Worm (Caenorhabditis elegans) whole organism, late embryonic: ENCODE measurements around the gene F09C12.8.

Source experiments
- C08G9.2 ChIP-seq: sonication (generic microtip); optimal IDR thresholded peaks from 2 replicates; lab custom pipeline; 2016; ENCODE audit warnings: mild to moderate bottlenecking, missing genetic modification characterization, moderate library complexity, missing compliant biosample characterization
- C38D4.7 ChIP-seq: fragments of 200-800 bp; sonication (Bioruptor generic); optimal IDR thresholded peaks from 2 replicates; lab custom pipeline; 2018; ENCODE audit warnings: mild to moderate bottlenecking, missing genetic modification characterization, moderate library complexity, missing compliant biosample characterization
- F13H6.1 ChIP-seq: sonication (generic microtip); optimal IDR thresholded peaks from 2 replicates; lab custom pipeline; 2016; ENCODE audit warnings: missing genetic modification characterization, missing compliant biosample characterization
- T23F11.4 ChIP-seq: fragments of 200-800 bp; sonication (Bioruptor generic); optimal IDR thresholded peaks from 2 replicates; lab custom pipeline; 2018; ENCODE audit warnings: mild to moderate bottlenecking, missing genetic modification characterization, missing compliant biosample characterization
- Y22D7AL.16 ChIP-seq: sonication (generic microtip); optimal IDR thresholded peaks from 2 replicates; lab custom pipeline; 2016; ENCODE audit warnings: missing genetic modification characterization, missing compliant biosample characterization
- ahr-1 ChIP-seq: sonication (generic microtip); optimal IDR thresholded peaks from 2 replicates; lab custom pipeline; 2016; ENCODE audit warnings: missing genetic modification characterization, missing compliant biosample characterization
- ama-1 ChIP-seq: fragments of 150-350 bp; optimal IDR thresholded peaks from 2 replicates; lab custom pipeline; 2014
- ceh-19 ChIP-seq: fragments of 200-800 bp; sonication (Bioruptor generic); optimal IDR thresholded peaks from 2 replicates; lab custom pipeline; 2018; ENCODE audit warnings: mild to moderate bottlenecking, missing genetic modification characterization, missing compliant biosample characterization
- ceh-2 ChIP-seq: sonication (generic microtip); optimal IDR thresholded peaks from 2 replicates; lab custom pipeline; 2016; ENCODE audit warnings: missing genotype, missing genetic modification characterization, missing compliant biosample characterization
- ceh-22 ChIP-seq: sonication (generic microtip); optimal IDR thresholded peaks from 2 replicates; lab custom pipeline; 2017; ENCODE audit warnings: missing biosample characterization, missing genetic modification characterization
- ceh-24 ChIP-seq: sonication (generic microtip); optimal IDR thresholded peaks from 2 replicates; lab custom pipeline; 2016; ENCODE audit warnings: mild to moderate bottlenecking, missing genetic modification characterization, missing compliant biosample characterization
- ceh-30 ChIP-seq: fragments of 150-350 bp; optimal IDR thresholded peaks from 2 replicates; lab custom pipeline; 2014; ENCODE audit warnings: missing biosample characterization, missing genetic modification characterization
- ceh-31 ChIP-seq: sonication (generic microtip); optimal IDR thresholded peaks from 2 replicates; lab custom pipeline; 2016; ENCODE audit warnings: missing genetic modification characterization, missing compliant biosample characterization
- ceh-45 ChIP-seq: fragments of 200-800 bp; sonication (Bioruptor generic); IDR thresholded peaks from 2 replicates; pipeline ENCODE4 v1.3.6; 2022; ENCODE audit warnings: missing genetic modification reagents, missing genetic modification characterization, missing compliant biosample characterization
- ceh-6 ChIP-seq: fragments of 200-800 bp; sonication (Bioruptor generic); optimal IDR thresholded peaks from 2 replicates; lab custom pipeline; 2018; ENCODE audit warnings: mild to moderate bottlenecking, missing genetic modification characterization, missing compliant biosample characterization
- ceh-9 ChIP-seq: sonication (generic microtip); optimal IDR thresholded peaks from 2 replicates; lab custom pipeline; 2016; ENCODE audit warnings: mild to moderate bottlenecking, missing genetic modification characterization, inconsistent platforms, missing compliant biosample characterization
- che-1 ChIP-seq: sonication (generic microtip); optimal IDR thresholded peaks from 2 replicates; lab custom pipeline; 2016; ENCODE audit warnings: mild to moderate bottlenecking, missing genetic modification characterization, missing compliant biosample characterization
- dve-1 ChIP-seq: sonication (generic microtip); optimal IDR thresholded peaks from 2 replicates; lab custom pipeline; 2017; ENCODE audit warnings: antibody characterized with exemption, mild to moderate bottlenecking, missing genetic modification characterization, missing compliant biosample characterization
- fax-1 ChIP-seq: sonication (generic microtip); optimal IDR thresholded peaks from 2 replicates; lab custom pipeline; 2016; ENCODE audit warnings: missing genotype, missing genetic modification characterization, missing compliant biosample characterization
- fkh-10 ChIP-seq: fragments of 150-350 bp; optimal IDR thresholded peaks from 2 replicates; lab custom pipeline; 2014; ENCODE audit warnings: missing biosample characterization, missing genetic modification reagents, missing genetic modification characterization
- fkh-6 ChIP-seq: sonication (generic microtip); optimal IDR thresholded peaks from 2 replicates; lab custom pipeline; 2016; ENCODE audit warnings: missing genetic modification characterization, missing compliant biosample characterization
- gmeb-2 ChIP-seq: sonication (generic microtip); optimal IDR thresholded peaks from 2 replicates; lab custom pipeline; 2016; ENCODE audit warnings: missing genetic modification characterization, inconsistent platforms, missing compliant biosample characterization
- hlh-13 ChIP-seq: fragments of 200-800 bp; sonication (Bioruptor generic); optimal IDR thresholded peaks from 2 replicates; lab custom pipeline; 2018; ENCODE audit warnings: mild to moderate bottlenecking, missing genetic modification characterization, missing compliant biosample characterization
- hlh-8 ChIP-seq: sonication (generic microtip); optimal IDR thresholded peaks from 2 replicates; lab custom pipeline; 2016; ENCODE audit warnings: missing genotype, missing genetic modification characterization, missing compliant biosample characterization
- lim-6 ChIP-seq: sonication (generic microtip); optimal IDR thresholded peaks from 2 replicates; lab custom pipeline; 2016; ENCODE audit warnings: missing genetic modification characterization, missing compliant biosample characterization
- madf-2 ChIP-seq: sonication (generic microtip); optimal IDR thresholded peaks from 2 replicates; lab custom pipeline; 2017; ENCODE audit warnings: missing genetic modification characterization, missing compliant biosample characterization
- mec-3 ChIP-seq: sonication (generic microtip); optimal IDR thresholded peaks from 2 replicates; lab custom pipeline; 2016; ENCODE audit warnings: borderline replicate concordance, missing genetic modification characterization, missing compliant biosample characterization
- nfya-1 ChIP-seq: sonication (generic microtip); optimal IDR thresholded peaks from 2 replicates; lab custom pipeline; 2017; ENCODE audit warnings: missing genetic modification characterization, mild to moderate bottlenecking, missing compliant biosample characterization, antibody characterized with exemption, moderate library complexity
- npax-4 ChIP-seq: sonication (generic microtip); optimal IDR thresholded peaks from 2 replicates; lab custom pipeline; 2016; ENCODE audit warnings: missing genetic modification characterization, missing compliant biosample characterization
- odd-2 ChIP-seq: sonication (generic microtip); optimal IDR thresholded peaks from 2 replicates; lab custom pipeline; 2017; ENCODE audit warnings: antibody characterized with exemption, mild to moderate bottlenecking, missing genetic modification characterization, missing compliant biosample characterization
- pat-9 ChIP-seq: fragments of 200-800 bp; sonication (Bioruptor generic); optimal IDR thresholded peaks from 2 replicates; lab custom pipeline; 2018; ENCODE audit warnings: mild to moderate bottlenecking, missing genetic modification characterization, moderate library complexity, missing compliant biosample characterization
- pax-1 ChIP-seq: fragments of 150-350 bp; optimal IDR thresholded peaks from 2 replicates; lab custom pipeline; 2014; ENCODE audit warnings: missing biosample characterization, missing genetic modification characterization
- pqm-1 ChIP-seq: sonication (generic microtip); optimal IDR thresholded peaks from 2 replicates; lab custom pipeline; 2016; ENCODE audit warnings: missing genetic modification characterization, missing compliant biosample characterization
- pros-1 ChIP-seq: fragments of 150-350 bp; optimal IDR thresholded peaks from 2 replicates; lab custom pipeline; 2014; ENCODE audit warnings: missing biosample characterization, missing genetic modification reagents, missing genetic modification characterization
- ref-2 ChIP-seq: sonication (generic microtip); optimal IDR thresholded peaks from 2 replicates; lab custom pipeline; 2016; ENCODE audit warnings: missing genetic modification characterization, missing compliant biosample characterization
- rnt-1 ChIP-seq: sonication (generic microtip); optimal IDR thresholded peaks from 2 replicates; lab custom pipeline; 2016; ENCODE audit warnings: missing genetic modification characterization, missing compliant biosample characterization
- sdc-2 ChIP-seq: sonication (generic microtip); optimal IDR thresholded peaks from 2 replicates; lab custom pipeline; 2016; ENCODE audit warnings: missing genotype, missing genetic modification characterization, missing compliant biosample characterization
- sox-2 ChIP-seq: fragments of 200-800 bp; sonication (Bioruptor generic); IDR thresholded peaks from 2 replicates; pipeline ENCODE4 v1.3.6; 2022; ENCODE audit warnings: missing genetic modification reagents, missing genetic modification characterization, missing compliant biosample characterization
- syd-9 ChIP-seq: sonication (generic microtip); optimal IDR thresholded peaks from 2 replicates; lab custom pipeline; 2016; ENCODE audit warnings: mild to moderate bottlenecking, missing genetic modification characterization, moderate library complexity, missing compliant biosample characterization
- unc-3 ChIP-seq, 2 experiments: fragments of 200-800 bp in 1 of 2; sonication (Bioruptor generic) in 1 of 2; sonication (generic microtip) in 1 of 2; conservative IDR thresholded peaks in 1 of 2; optimal IDR thresholded peaks in 1 of 2; 2 replicates each; pipeline versions ENCODE4 v1.3.6 to Lab custom; 2016 to 2022; ENCODE audit warnings: missing compliant biosample characterization in 2 of 2, missing genetic modification characterization in 2 of 2, missing genetic modification reagents in 1 of 2
- ztf-16 ChIP-seq: sonication (generic microtip); optimal IDR thresholded peaks from 2 replicates; lab custom pipeline; 2017; ENCODE audit warnings: missing genetic modification characterization, missing compliant biosample characterization

The F09C12.8 gene

ce11 chrII:5105020-5105419 lies 7.2 kb upstream of the F09C12.8 start (continued):
- TF ChIP-seq syd-9 (tag; lab: Kevin White, UChicago) (peak; percentile 96), F13H6.1 (tag; lab: Kevin White, UChicago) (peak; percentile 92), che-1 (tag; lab: Kevin White, UChicago) (peak; percentile 96), fkh-10 (GFP tag; lab: Kevin White, UChicago) (peak; percentile 79), ama-1 (no peak), T23F11.4 (peak; percentile 98), pqm-1 (tag; lab: Kevin White, UChicago) (peak; percentile 93), pax-1 (no peak), fkh-6 (tag; lab: Kevin White, UChicago) (peak; percentile 95), sdc-2 (tag; lab: Kevin White, UChicago) (peak; percentile 90), ceh-45 (GFP tag; lab: Robert Waterston, UW) (peak; percentile 92), pat-9 (tag; lab: Kevin White, UChicago) (peak; percentile 98), ceh-6 (peak; percentile 98), ceh-9 (tag; lab: Kevin White, UChicago) (peak; percentile 91), ceh-24 (tag; lab: Kevin White, UChicago) (peak; percentile 86), gmeb-2 (tag; lab: Kevin White, UChicago) (peak; percentile 98), ceh-30 (tag; lab: Kevin White, UChicago) (peak; percentile 74), unc-3 (GFP tag; conservative IDR thresholded peaks at IDR 0.05; lab: Robert Waterston, UW) (peak; percentile 97), unc-3 (tag; optimal IDR thresholded peaks at IDR 0.05; lab: Kevin White, UChicago) (peak; percentile 91), odd-2 (tag; lab: Kevin White, UChicago) (peak; percentile 72), ceh-19 (peak; percentile 97), ref-2 (peak; percentile 93), ceh-31 (tag; lab: Kevin White, UChicago) (peak; percentile 81), ztf-16 (peak; percentile 96), sox-2 (GFP tag; lab: Robert Waterston, UW) (peak; percentile 97), lim-6 (tag; lab: Kevin White, UChicago) (peak; percentile 94), fax-1 (peak; percentile 95), ahr-1 (tag; lab: Kevin White, UChicago) (peak; percentile 90), Y22D7AL.16 (peak; percentile 98), ceh-22 (tag; lab: Kevin White, UChicago) (peak; percentile 28), hlh-13 (peak; percentile 95), pros-1 (peak; percentile 41), C38D4.7 (peak; percentile 96), npax-4 (tag; lab: Kevin White, UChicago) (peak; percentile 92), hlh-8 (tag; lab: Kevin White, UChicago) (peak; percentile 95), C08G9.2 (tag; lab: Kevin White, UChicago) (peak; percentile 88), madf-2 (tag; lab: Kevin White, UChicago) (peak; percentile 96), mec-3 (tag; lab: Kevin White, UChicago) (peak; percentile 87), ceh-2 (tag; lab: Kevin White, UChicago) (peak; percentile 86), nfya-1 (tag; lab: Kevin White, UChicago) (peak; percentile 88)

DNA sequence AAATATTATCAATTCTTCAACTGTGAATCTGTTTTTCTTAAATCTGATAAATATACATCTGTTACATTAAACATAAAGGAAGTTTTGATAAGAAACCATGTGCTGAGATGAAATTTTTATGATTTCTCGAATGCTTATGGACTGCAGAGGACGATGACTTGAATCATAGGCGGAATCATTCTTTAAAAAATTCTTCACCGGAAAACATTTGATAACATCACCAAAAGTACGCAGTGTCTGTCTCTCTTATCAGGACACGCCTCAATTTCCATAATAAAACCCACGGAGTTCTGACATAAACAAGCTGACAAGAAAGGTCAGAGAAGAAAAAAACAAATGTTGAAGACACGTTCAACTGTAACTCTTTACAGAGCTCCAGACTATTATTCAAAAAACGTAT lies 2.5 kb upstream of the F09C12.8 start, which contains the start of gene F09C12.2:
Gene F09C12.2 (plus strand): TSS at position 320 of the 400 bp plus-strand sequence.
- TF ChIP-seq pqm-1 (tag; lab: Kevin White, UChicago) (no peak), dve-1 (tag; lab: Kevin White, UChicago) (no peak), rnt-1 (tag; lab: Kevin White, UChicago) (no peak)
